Worm (Caenorhabditis elegans): ENCODE data around the gene C31B8.9.

C31B8.9 gene

ce11 chrV:2943859-2944258 lies 31.1 kb upstream of the C31B8.9 start, which contains the start of gene srw-137:
TSS of gene srw-137 (minus strand) at chrV:2943959.
- no peak for TF ChIP-seq nhr-25 (tag; optimal IDR thresholded peaks at IDR 0.05)
- TF ChIP-seq fkh-10 (GFP tag; optimal IDR thresholded peaks at IDR 0.05): no peak
- no peak for TF ChIP-seq daf-12 (tag; optimal IDR thresholded peaks at IDR 0.05)
- no peak for TF ChIP-seq jun-1 (tag; optimal IDR thresholded peaks at IDR 0.05)
- no peak for TF ChIP-seq nhr-28 (tag; optimal IDR thresholded peaks at IDR 0.05)
- TF ChIP-seq eor-1 (tag; optimal IDR thresholded peaks at IDR 0.05): no peak
- TF ChIP-seq ztf-4 (tag; optimal IDR thresholded peaks at IDR 0.05): no peak
- TF ChIP-seq nhr-237 (tag; optimal IDR thresholded peaks at IDR 0.05): no peak
- no peak for TF ChIP-seq fkh-2 (tag; optimal IDR thresholded peaks at IDR 0.05)
- no peak for TF ChIP-seq ama-1 (optimal IDR thresholded peaks at IDR 0.05)
- no peak for TF ChIP-seq ztf-11 (tag; optimal IDR thresholded peaks at IDR 0.05)
- TF ChIP-seq mdl-1 (tag; optimal IDR thresholded peaks at IDR 0.05): no peak
- TF ChIP-seq elt-3 (tag; optimal IDR thresholded peaks at IDR 0.05): no peak
- TF ChIP-seq egl-5 (tag; optimal IDR thresholded peaks at IDR 0.05): no peak

ce11 chrV:2942247-2942646 lies 29.4 kb upstream of the C31B8.9 start:
- TF ChIP-seq ZK546.5 (tag; optimal IDR thresholded peaks at IDR 0.05) (no peak), egl-27 (tag; optimal IDR thresholded peaks at IDR 0.05) (no peak), ceh-9 (tag; optimal IDR thresholded peaks at IDR 0.05) (no peak), tbx-2 (tag; optimal IDR thresholded peaks at IDR 0.05) (no peak), ama-1 (optimal IDR thresholded peaks at IDR 0.05) (no peak), nhr-67 (tag; optimal IDR thresholded peaks at IDR 0.05) (no peak), fos-1 (tag; optimal IDR thresholded peaks at IDR 0.05) (no peak), mdl-1 (tag; optimal IDR thresholded peaks at IDR 0.05) (no peak), eor-1 (tag; optimal IDR thresholded peaks at IDR 0.05) (no peak), nhr-23 (tag; optimal IDR thresholded peaks at IDR 0.05) (no peak), unc-62 (GFP tag; optimal IDR thresholded peaks at IDR 0.05) (no peak), nhr-25 (tag; optimal IDR thresholded peaks at IDR 0.05) (no peak), nhr-76 (tag; optimal IDR thresholded peaks at IDR 0.05) (no peak), nhr-11 (tag; optimal IDR thresholded peaks at IDR 0.05) (no peak), elt-3 (tag; optimal IDR thresholded peaks at IDR 0.05) (no peak), ceh-28 (tag; optimal IDR thresholded peaks at IDR 0.05) (no peak), elt-2 (tag; optimal IDR thresholded peaks at IDR 0.05) (no peak), ceh-82 (tag; optimal IDR thresholded peaks at IDR 0.05) (no peak), elt-1 (tag; optimal IDR thresholded peaks at IDR 0.05) (no peak), pha-4 (tag; optimal IDR thresholded peaks at IDR 0.05) (no peak)

ce11 chrV:2941405-2941804 lies 28.6 kb upstream of the C31B8.9 start, which contains the start of gene srw-143:
TSS of gene srw-143 (minus strand) at chrV:2941505.
- TF ChIP-seq nhr-43 (tag; optimal IDR thresholded peaks at IDR 0.05; ENCODE audit: poor library complexity, severe bottlenecking) (no peak), nhr-11 (tag; optimal IDR thresholded peaks at IDR 0.05) (no peak), nhr-237 (tag; optimal IDR thresholded peaks at IDR 0.05) (no peak), pha-4 (tag; optimal IDR thresholded peaks at IDR 0.05) (no peak), elt-3 (tag; optimal IDR thresholded peaks at IDR 0.05) (no peak), unc-62 (GFP tag; optimal IDR thresholded peaks at IDR 0.05) (no peak), ztf-11 (tag; optimal IDR thresholded peaks at IDR 0.05) (no peak), zag-1 (tag; optimal IDR thresholded peaks at IDR 0.05) (no peak), hmg-11 (tag; optimal IDR thresholded peaks at IDR 0.05) (no peak), elt-1 (tag; optimal IDR thresholded peaks at IDR 0.05) (no peak), nhr-67 (tag; optimal IDR thresholded peaks at IDR 0.05) (no peak), egl-5 (tag; optimal IDR thresholded peaks at IDR 0.05) (no peak), pqm-1 (tag; optimal IDR thresholded peaks at IDR 0.05) (no peak), nhr-25 (tag; optimal IDR thresholded peaks at IDR 0.05) (no peak), jun-1 (tag; optimal IDR thresholded peaks at IDR 0.05) (no peak), fkh-10 (GFP tag; optimal IDR thresholded peaks at IDR 0.05) (no peak), elt-2 (tag; optimal IDR thresholded peaks at IDR 0.05) (no peak), nhr-77 (tag; optimal IDR thresholded peaks at IDR 0.05) (no peak), nhr-28 (tag; optimal IDR thresholded peaks at IDR 0.05) (no peak)

ce11 chrV:2938497-2938896 lies 25.7 kb upstream of the C31B8.9 start, which contains the start of gene srw-141:
TSS of gene srw-141 (minus strand) at chrV:2938597.
- TF ChIP-seq fos-1 (tag; optimal IDR thresholded peaks at IDR 0.05) (no peak), elt-3 (tag; optimal IDR thresholded peaks at IDR 0.05) (no peak), ceh-28 (tag; optimal IDR thresholded peaks at IDR 0.05) (no peak)

ce11 chrV:2934075-2934474 lies 21.3 kb upstream of the C31B8.9 start, which contains the start of gene srh-247:
TSS of gene srh-247 (minus strand) at chrV:2934175.
- no peak for TF ChIP-seq snpc-4 (tag; optimal IDR thresholded peaks at IDR 0.05)
- TF ChIP-seq pha-4 (tag; optimal IDR thresholded peaks at IDR 0.05): no peak
- no peak for TF ChIP-seq lin-39 (tag; optimal IDR thresholded peaks at IDR 0.05)
- TF ChIP-seq ztf-11 (tag; optimal IDR thresholded peaks at IDR 0.05): no peak
- no peak for TF ChIP-seq lsy-12 (tag; optimal IDR thresholded peaks at IDR 0.05)
- no peak for TF ChIP-seq egl-27 (tag; optimal IDR thresholded peaks at IDR 0.05)
- no peak for TF ChIP-seq nhr-67 (tag; optimal IDR thresholded peaks at IDR 0.05)
- no peak for TF ChIP-seq nhr-12 (tag; optimal IDR thresholded peaks at IDR 0.05)
- TF ChIP-seq ZK546.5 (tag; optimal IDR thresholded peaks at IDR 0.05): no peak
- TF ChIP-seq aly-2 (tag; optimal IDR thresholded peaks at IDR 0.05): no peak
- no peak for TF ChIP-seq pqm-1 (tag; optimal IDR thresholded peaks at IDR 0.05)
- no peak for TF ChIP-seq fos-1 (tag; optimal IDR thresholded peaks at IDR 0.05)
- TF ChIP-seq ztf-4 (tag; optimal IDR thresholded peaks at IDR 0.05): no peak
- TF ChIP-seq nhr-237 (tag; optimal IDR thresholded peaks at IDR 0.05): no peak
- TF ChIP-seq nhr-77 (tag; optimal IDR thresholded peaks at IDR 0.05): no peak
- no peak for TF ChIP-seq skn-1 (tag; optimal IDR thresholded peaks at IDR 0.05)
- no peak for TF ChIP-seq ceh-9 (tag; optimal IDR thresholded peaks at IDR 0.05)
- TF ChIP-seq ceh-82 (tag; optimal IDR thresholded peaks at IDR 0.05): no peak
- TF ChIP-seq unc-62 (GFP tag; optimal IDR thresholded peaks at IDR 0.05): no peak
- no peak for TF ChIP-seq egl-5 (tag; optimal IDR thresholded peaks at IDR 0.05)

Measured in whole organism, L3 larva.